Worm (Caenorhabditis elegans): ENCODE measurements around the gene Y61A9LA.1.
"Not testable (repeated sequence)": the region's sequence is repeated elsewhere in the genome, so short reads cannot be mapped to it uniquely, and the experiment has no call there.

DNA sequence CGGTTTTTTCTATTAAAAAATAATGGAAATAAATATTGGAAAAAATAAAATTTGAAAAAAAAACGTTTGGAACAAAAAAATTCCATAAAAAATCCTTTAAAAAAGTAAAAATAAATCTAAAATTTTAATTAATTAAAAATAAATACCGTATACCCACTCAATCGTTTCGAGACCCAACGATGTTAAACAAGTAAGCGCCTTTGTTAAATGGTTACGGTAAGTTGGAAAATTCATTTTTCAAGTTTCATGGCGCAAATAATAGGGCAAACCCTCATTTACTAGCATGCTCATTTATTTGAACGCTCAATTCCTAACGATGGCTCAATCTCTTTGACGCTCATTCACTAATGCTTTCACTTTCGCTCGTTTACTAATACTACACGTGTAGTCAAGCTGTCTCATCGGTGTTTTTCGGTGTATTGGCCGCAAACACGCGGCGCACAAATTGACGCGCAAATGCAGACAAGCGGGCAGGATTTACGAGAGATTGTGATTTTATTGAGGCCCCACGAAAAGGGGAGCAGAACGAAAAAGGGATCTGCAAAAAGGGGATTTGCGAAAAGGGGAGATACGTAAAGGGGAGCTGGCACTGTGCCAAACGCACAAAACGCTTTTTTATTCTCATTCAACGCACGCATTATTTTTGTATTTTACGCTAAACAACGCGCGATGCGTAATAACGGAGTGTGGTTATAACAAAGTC lies 32.6 kb upstream of the Y61A9LA.1 start:
- TF ChIP-seq F13H6.1 (tag; optimal IDR thresholded peaks at IDR 0.05); Y22D7AL.16 (tag; optimal IDR thresholded peaks at IDR 0.05); K09A11.1 (tag; optimal IDR thresholded peaks at IDR 0.05; ENCODE audit: insufficient read depth): not testable (repeated sequence)
